Fruit fly (Drosophila melanogaster): ENCODE data around the gene sta.
"Not testable (repeated sequence)": the region's sequence is repeated elsewhere in the genome, so short reads cannot be mapped to it uniquely, and the experiment has no call there.

dm6 chrX:1523277-1523676 is 40.1 kb upstream of the sta start:
- not testable (repeated sequence) for TF ChIP-seq CG8301 (tag; optimal IDR thresholded peaks at IDR 0.05); CG9948 (tag; optimal IDR thresholded peaks at IDR 0.05); CG4496 (GFP tag; IDR thresholded peaks at IDR 0.05); rn (GFP tag; IDR thresholded peaks at IDR 0.05); CG13204 (GFP tag; optimal IDR thresholded peaks at IDR 0.05); CG12605 (GFP tag; IDR thresholded peaks at IDR 0.05); CG10348 (GFP tag; IDR thresholded peaks at IDR 0.05); CG15710 (tag; optimal IDR thresholded peaks at IDR 0.05); gl (tag; optimal IDR thresholded peaks at IDR 0.05)
- peak; percentile 83 for TF ChIP-seq EcR (GFP tag; optimal IDR thresholded peaks at IDR 0.05)
